Worm (Caenorhabditis elegans): ENCODE measurements around the gene C37C3.17.
A peak's percentile ranks its signal among the peaks of the same experiment; 100 is the strongest.

ce11 chrV:7857931-7858330, 3.8 kb downstream of the C37C3.17 start, which contains the start of gene C37C3.1:
- no peak for TF ChIP-seq zag-1 (tag; optimal IDR thresholded peaks at IDR 0.05)
- 0 out of 2 replicates have a peak, but pooled peaks have one; percentile 13 for TF ChIP-seq daf-8 (GFP tag; IDR thresholded peaks at IDR 0.05)
- no peak for TF ChIP-seq skn-1 (tag; optimal IDR thresholded peaks at IDR 0.05)
- TF ChIP-seq pqm-1 (tag; optimal IDR thresholded peaks at IDR 0.05): no peak
- TF ChIP-seq unc-62 (GFP tag; optimal IDR thresholded peaks at IDR 0.05 in 1 of 2): no peak
- TF ChIP-seq unc-62 (tag; optimal IDR thresholded peaks at IDR 0.05): no peak
- peak; percentile 84 for TF ChIP-seq ama-1 (optimal IDR thresholded peaks at IDR 0.05)
- no peak for TF ChIP-seq F44E2.7 (GFP tag; IDR thresholded peaks at IDR 0.05)
- peak; percentile 23; the same call in 1 of the 2 replicates for TF ChIP-seq snpc-1.2 (GFP tag; IDR thresholded peaks at IDR 0.05)
- no peak for TF ChIP-seq php-3 (GFP tag; IDR thresholded peaks at IDR 0.05)
- no peak for TF ChIP-seq lin-39 (tag; optimal IDR thresholded peaks at IDR 0.05)
- no peak for TF ChIP-seq nhr-237 (tag; optimal IDR thresholded peaks at IDR 0.05)
